Fruit fly (Drosophila melanogaster): Measurements from ENCODE around the gene CG32071.

Gene CG32071

dm6 chr3L:11074043-11074853, 29.4 kb downstream of the CG32071 start, which contains the start of the genes Pfdn2 and Noc1 (continued):
- TF ChIP-seq Trl (optimal IDR thresholded peaks at IDR 0.05) (no peak), Trl (GFP tag; optimal IDR thresholded peaks at IDR 0.05) (peak; percentile 32), Mes4 (GFP tag; optimal IDR thresholded peaks at IDR 0.05) (no peak), psq (GFP tag; optimal IDR thresholded peaks at IDR 0.05) (no peak), gfzf (GFP tag; optimal IDR thresholded peaks at IDR 0.05) (peak; percentile 69), CG10321 (GFP tag; IDR thresholded peaks at IDR 0.05) (no peak), Oaz (GFP tag; IDR thresholded peaks at IDR 0.05) (no peak), CG12942 (GFP tag; optimal IDR thresholded peaks at IDR 0.05) (peak; percentile 56), lov (optimal IDR thresholded peaks at IDR 0.05) (no peak), lov (GFP tag; IDR thresholded peaks at IDR 0.05) (no peak), CG5180 (GFP tag; optimal IDR thresholded peaks at IDR 0.05) (no peak), CG1529 (GFP tag; optimal IDR thresholded peaks at IDR 0.05) (no peak), BtbVII (GFP tag; optimal IDR thresholded peaks at IDR 0.05) (no peak), CG4360 (GFP tag; IDR thresholded peaks at IDR 0.05) (no peak), CG4854 (GFP tag; optimal IDR thresholded peaks at IDR 0.05) (no peak), CG8478 (optimal IDR thresholded peaks at IDR 0.05) (no peak), CG1603 (tag; optimal IDR thresholded peaks at IDR 0.05) (no peak), Med (GFP tag) (peak; percentile 76), CG6854 (GFP tag; optimal IDR thresholded peaks at IDR 0.05) (no peak), NC2β (GFP tag; optimal IDR thresholded peaks at IDR 0.05) (no peak), CG9876 (GFP tag; optimal IDR thresholded peaks at IDR 0.05) (no peak), gcm (GFP tag; optimal IDR thresholded peaks at IDR 0.05) (no peak), CG17385 (GFP tag; optimal IDR thresholded peaks at IDR 0.05) (peak; percentile 35), Abd-B (GFP tag; optimal IDR thresholded peaks at IDR 0.05) (no peak), Neu2 (GFP tag; optimal IDR thresholded peaks at IDR 0.05; ENCODE audit: borderline replicate concordance) (no peak), CG6683 (GFP tag; optimal IDR thresholded peaks at IDR 0.05) (peak; percentile 5), CG6175 (GFP tag; IDR thresholded peaks at IDR 0.05) (no peak), lab (GFP tag; optimal IDR thresholded peaks at IDR 0.05) (no peak), tin (GFP tag; optimal IDR thresholded peaks at IDR 0.05) (peak; percentile 23), CG17912 (GFP tag; optimal IDR thresholded peaks at IDR 0.05) (no peak), Hmx (GFP tag; optimal IDR thresholded peaks at IDR 0.05) (no peak), CG9817 (tag; optimal IDR thresholded peaks at IDR 0.05) (peak; percentile 56), CG3163 (GFP tag; optimal IDR thresholded peaks at IDR 0.05) (no peak), Scr (GFP tag; IDR thresholded peaks at IDR 0.05; ENCODE audit: partially characterized antibody) (no peak), pan (optimal IDR thresholded peaks at IDR 0.05) (no peak), pan (GFP tag; optimal IDR thresholded peaks at IDR 0.05 in 1 of 2, IDR thresholded peaks at IDR 0.05 in 1 of 2) (peak in 1 of 2 experiments; percentile 61), CG16779 (GFP tag; IDR thresholded peaks at IDR 0.05) (no peak), HLH4C (GFP tag; IDR thresholded peaks at IDR 0.05; ENCODE audit: partially characterized antibody) (no peak), ssp (GFP tag; IDR thresholded peaks at IDR 0.05) (peak; percentile 32; the same call in 1 of the 2 replicates), CG14710 (tag; optimal IDR thresholded peaks at IDR 0.05) (peak; percentile 73), crol (GFP tag; IDR thresholded peaks at IDR 0.05) (no peak), CG14965 (GFP tag; optimal IDR thresholded peaks at IDR 0.05; ENCODE audit: borderline replicate concordance) (no peak), CG2678 (tag; optimal IDR thresholded peaks at IDR 0.05) (no peak), vnd (GFP tag; IDR thresholded peaks at IDR 0.05; ENCODE audit: partially characterized antibody) (0 out of 3 replicates have a peak, but pooled peaks have one; percentile 12), Dip2 (GFP tag; IDR thresholded peaks at IDR 0.05) (no peak), ATbp (GFP tag; optimal IDR thresholded peaks at IDR 0.05) (no peak), stc (GFP tag; IDR thresholded peaks at IDR 0.05) (0 out of 2 replicates have a peak, but pooled peaks have one; percentile 25), CG9609 (GFP tag; optimal IDR thresholded peaks at IDR 0.05) (no peak), Oli (tag; optimal IDR thresholded peaks at IDR 0.05) (peak; percentile 41), CG11247 (GFP tag; IDR thresholded peaks at IDR 0.05) (no peak)

Measured in whole organism, embryonic.